Worm (Caenorhabditis elegans): ENCODE results near the gene F53B3.3.
"Not testable (repeated sequence)": the region's sequence is repeated elsewhere in the genome, so short reads cannot be mapped to it uniquely, and the experiment has no call there.

Gene F53B3.3

DNA sequence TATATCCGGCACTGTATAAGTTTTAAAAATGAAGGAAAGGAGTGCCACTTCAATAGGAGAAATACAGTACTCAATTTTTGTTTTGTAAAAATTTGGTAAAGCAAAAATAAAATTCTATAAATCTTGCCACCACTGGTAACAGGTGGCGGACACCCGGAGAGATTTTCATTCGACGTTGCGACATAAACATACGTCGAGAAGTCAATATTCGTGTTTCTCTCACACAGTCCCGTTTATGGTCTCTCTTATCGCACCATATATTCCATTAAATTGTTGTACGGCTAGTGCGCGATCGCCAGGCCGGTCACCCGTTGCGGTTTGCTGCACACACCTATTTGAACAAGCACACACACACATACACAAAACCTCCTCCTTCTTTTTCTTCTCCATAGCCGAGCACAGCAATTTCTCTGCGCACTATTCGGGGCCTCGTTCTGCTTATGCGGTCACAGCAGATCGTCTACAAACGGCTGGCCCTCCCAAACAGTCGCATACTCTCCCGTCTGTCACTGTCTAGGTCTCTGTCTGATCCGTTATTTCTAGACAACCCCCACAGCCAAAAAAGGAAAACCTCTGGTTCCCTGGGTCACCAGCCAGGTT lies 30.1 kb upstream of the F53B3.3 start:
- TF ChIP-seq tab-1 (GFP tag; IDR thresholded peaks at IDR 0.05) (0 out of 2 replicates have a peak, but pooled peaks have one; percentile 16), T22C8.4 (GFP tag; IDR thresholded peaks at IDR 0.05) (no peak), ref-1 (GFP tag; conservative IDR thresholded peaks at IDR 0.05) (no peak), flt-1 (GFP tag; IDR thresholded peaks at IDR 0.05) (no peak), ztf-29 (GFP tag; IDR thresholded peaks at IDR 0.05) (peak; percentile 63; the same call in 1 of the 2 replicates), cog-1 (tag; optimal IDR thresholded peaks at IDR 0.05) (peak; percentile 24), med-1 (GFP tag; optimal IDR thresholded peaks at IDR 0.05; ENCODE audit: insufficient read depth) (no peak), klf-2 (GFP tag; conservative IDR thresholded peaks at IDR 0.05) (no peak), ztf-23 (GFP tag; IDR thresholded peaks at IDR 0.05) (0 out of 2 replicates have a peak, but pooled peaks have one; percentile 14)

DNA sequence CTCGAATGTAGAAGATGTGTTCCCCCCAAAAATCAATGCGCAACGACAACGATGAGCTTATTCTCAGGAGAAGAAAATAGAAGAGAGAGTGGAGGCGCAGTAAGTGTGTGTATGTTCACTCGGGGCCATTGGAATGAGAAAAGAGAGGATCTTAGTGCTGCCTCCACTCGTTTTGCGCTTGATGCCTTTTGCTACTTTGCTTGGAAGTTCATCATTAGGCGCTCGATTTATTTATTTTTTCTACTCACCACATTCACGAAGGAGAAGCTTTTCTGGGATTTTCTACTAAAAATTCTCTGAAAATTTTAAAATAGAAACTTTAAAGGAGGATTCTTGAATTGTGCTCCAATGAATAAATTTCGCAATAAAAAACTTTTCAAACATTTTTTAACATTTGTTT lies 27.3 kb upstream of the F53B3.3 start, which contains the start of gene F52B10.3:
Gene F52B10.3 (minus strand): TSS at position 101 of the 400 bp plus-strand sequence.
- TF ChIP-seq T22C8.4 (GFP tag; IDR thresholded peaks at IDR 0.05) (no peak), med-1 (GFP tag; optimal IDR thresholded peaks at IDR 0.05; ENCODE audit: insufficient read depth) (no peak), tab-1 (GFP tag; IDR thresholded peaks at IDR 0.05) (no peak), ref-1 (GFP tag; conservative IDR thresholded peaks at IDR 0.05) (no peak), klf-2 (GFP tag; conservative IDR thresholded peaks at IDR 0.05) (no peak), ztf-29 (GFP tag; IDR thresholded peaks at IDR 0.05) (no peak), cog-1 (tag; optimal IDR thresholded peaks at IDR 0.05) (no peak)

ce11 chrX:2895646-2896045 lies 24.7 kb upstream of the F53B3.3 start:
- TF ChIP-seq klf-2 (GFP tag; conservative IDR thresholded peaks at IDR 0.05) (no peak), flt-1 (GFP tag; IDR thresholded peaks at IDR 0.05) (no peak), ztf-23 (GFP tag; IDR thresholded peaks at IDR 0.05) (no peak), tab-1 (GFP tag; IDR thresholded peaks at IDR 0.05) (no peak), ztf-29 (GFP tag; IDR thresholded peaks at IDR 0.05) (no peak), cog-1 (tag; optimal IDR thresholded peaks at IDR 0.05) (no peak), ref-1 (GFP tag; conservative IDR thresholded peaks at IDR 0.05) (no peak), T22C8.4 (GFP tag; IDR thresholded peaks at IDR 0.05) (no peak), med-1 (GFP tag; optimal IDR thresholded peaks at IDR 0.05; ENCODE audit: insufficient read depth) (no peak)

DNA sequence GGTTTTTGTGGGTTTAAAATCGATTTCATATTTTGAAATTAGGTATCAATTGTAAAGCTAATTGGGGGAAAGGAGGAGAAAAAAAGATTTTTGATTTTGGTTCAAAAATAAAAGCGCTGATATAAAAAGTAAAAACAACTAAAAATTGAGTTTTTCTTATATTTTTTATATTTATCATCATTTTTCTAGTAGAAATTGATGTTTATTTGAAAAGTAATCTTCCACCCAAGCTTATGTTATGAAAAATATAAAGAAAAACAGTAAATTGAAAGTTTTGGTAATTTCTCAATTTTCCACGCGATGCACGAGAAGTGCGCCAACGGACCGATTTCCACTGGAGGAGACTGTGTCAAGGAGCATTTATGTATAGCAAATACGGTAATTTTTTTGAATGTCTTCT lies 23.3 kb upstream of the F53B3.3 start, which contains the start of gene B0410.1:
Gene B0410.1 (plus strand): TSS at position 301 of the 400 bp plus-strand sequence.
- TF ChIP-seq med-1 (GFP tag; optimal IDR thresholded peaks at IDR 0.05; ENCODE audit: insufficient read depth); T22C8.4 (GFP tag; IDR thresholded peaks at IDR 0.05); ref-1 (GFP tag; conservative IDR thresholded peaks at IDR 0.05): not testable (repeated sequence)

- TF ChIP-seq klf-2 (GFP tag; conservative IDR thresholded peaks at IDR 0.05) (no peak), tab-1 (GFP tag; IDR thresholded peaks at IDR 0.05) (no peak), flt-1 (GFP tag; IDR thresholded peaks at IDR 0.05) (no peak), ztf-29 (GFP tag; IDR thresholded peaks at IDR 0.05) (no peak), ztf-23 (GFP tag; IDR thresholded peaks at IDR 0.05) (no peak), T22C8.4 (GFP tag; IDR thresholded peaks at IDR 0.05) (no peak), med-1 (GFP tag; optimal IDR thresholded peaks at IDR 0.05; ENCODE audit: insufficient read depth) (no peak), cog-1 (tag; optimal IDR thresholded peaks at IDR 0.05) (no peak), ref-1 (GFP tag; conservative IDR thresholded peaks at IDR 0.05) (no peak)
Measured at ce11 chrX:2893026-2893662, 22.2 kb upstream of the F53B3.3 start.

ce11 chrX:2891879-2892278 lies 20.9 kb upstream of the F53B3.3 start:
- no peak for TF ChIP-seq klf-2 (GFP tag; conservative IDR thresholded peaks at IDR 0.05)
- TF ChIP-seq tab-1 (GFP tag; IDR thresholded peaks at IDR 0.05) = no peak
- no peak for TF ChIP-seq ztf-23 (GFP tag; IDR thresholded peaks at IDR 0.05)
- TF ChIP-seq ztf-29 (GFP tag; IDR thresholded peaks at IDR 0.05) = no peak
- TF ChIP-seq T22C8.4 (GFP tag; IDR thresholded peaks at IDR 0.05) = no peak

- TF ChIP-seq cog-1 (tag; optimal IDR thresholded peaks at IDR 0.05) (no peak), klf-2 (GFP tag; conservative IDR thresholded peaks at IDR 0.05) (no peak), tab-1 (GFP tag; IDR thresholded peaks at IDR 0.05) (no peak), ztf-29 (GFP tag; IDR thresholded peaks at IDR 0.05) (no peak), T22C8.4 (GFP tag; IDR thresholded peaks at IDR 0.05) (no peak), med-1 (GFP tag; optimal IDR thresholded peaks at IDR 0.05; ENCODE audit: insufficient read depth) (no peak), flt-1 (GFP tag; IDR thresholded peaks at IDR 0.05) (no peak), ztf-23 (GFP tag; IDR thresholded peaks at IDR 0.05) (no peak), ref-1 (GFP tag; conservative IDR thresholded peaks at IDR 0.05) (no peak)
Measured at ce11 chrX:2891141-2891739, 20.3 kb upstream of the F53B3.3 start, which contains the start of gene B0410.3. TSS of gene B0410.3 (minus strand) at chrX:2891491.

DNA sequence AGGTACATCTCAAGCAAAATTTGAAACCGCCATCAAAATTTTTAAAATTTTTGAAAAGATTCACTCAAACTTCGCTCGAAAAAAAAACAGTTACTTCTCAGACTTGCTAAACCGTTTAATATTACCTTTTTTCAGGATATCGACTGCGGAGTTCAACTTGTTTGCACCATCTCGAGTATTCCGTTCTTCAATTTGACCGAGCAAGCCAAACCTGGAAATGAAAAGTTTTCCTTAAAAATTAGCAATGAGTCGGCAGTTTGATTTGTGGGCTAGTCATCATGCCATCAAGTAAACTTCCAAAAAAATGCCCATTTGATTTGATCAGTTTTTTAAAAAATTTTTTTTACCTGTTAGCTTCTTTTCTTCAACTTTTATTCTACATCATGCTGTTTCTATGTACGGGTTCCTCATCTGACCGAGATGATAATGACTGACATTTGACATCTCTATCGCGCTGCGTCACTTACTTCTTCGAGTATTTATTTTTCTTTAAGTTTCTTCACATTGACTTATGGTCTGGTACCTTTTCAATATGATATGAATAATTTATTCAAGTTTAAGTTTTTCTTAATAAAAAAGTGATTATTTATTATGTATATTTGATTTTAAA lies 19.2 kb upstream of the F53B3.3 start:
- no peak for TF ChIP-seq med-1 (GFP tag; optimal IDR thresholded peaks at IDR 0.05; ENCODE audit: insufficient read depth)
- no peak for TF ChIP-seq ref-1 (GFP tag; conservative IDR thresholded peaks at IDR 0.05)
- no peak for TF ChIP-seq ztf-29 (GFP tag; IDR thresholded peaks at IDR 0.05)
- no peak for TF ChIP-seq T22C8.4 (GFP tag; IDR thresholded peaks at IDR 0.05)
- no peak for TF ChIP-seq ztf-23 (GFP tag; IDR thresholded peaks at IDR 0.05)
- no peak for TF ChIP-seq klf-2 (GFP tag; conservative IDR thresholded peaks at IDR 0.05)
- no peak for TF ChIP-seq cog-1 (tag; optimal IDR thresholded peaks at IDR 0.05)
- TF ChIP-seq flt-1 (GFP tag; IDR thresholded peaks at IDR 0.05) = no peak
- TF ChIP-seq tab-1 (GFP tag; IDR thresholded peaks at IDR 0.05) = no peak

DNA sequence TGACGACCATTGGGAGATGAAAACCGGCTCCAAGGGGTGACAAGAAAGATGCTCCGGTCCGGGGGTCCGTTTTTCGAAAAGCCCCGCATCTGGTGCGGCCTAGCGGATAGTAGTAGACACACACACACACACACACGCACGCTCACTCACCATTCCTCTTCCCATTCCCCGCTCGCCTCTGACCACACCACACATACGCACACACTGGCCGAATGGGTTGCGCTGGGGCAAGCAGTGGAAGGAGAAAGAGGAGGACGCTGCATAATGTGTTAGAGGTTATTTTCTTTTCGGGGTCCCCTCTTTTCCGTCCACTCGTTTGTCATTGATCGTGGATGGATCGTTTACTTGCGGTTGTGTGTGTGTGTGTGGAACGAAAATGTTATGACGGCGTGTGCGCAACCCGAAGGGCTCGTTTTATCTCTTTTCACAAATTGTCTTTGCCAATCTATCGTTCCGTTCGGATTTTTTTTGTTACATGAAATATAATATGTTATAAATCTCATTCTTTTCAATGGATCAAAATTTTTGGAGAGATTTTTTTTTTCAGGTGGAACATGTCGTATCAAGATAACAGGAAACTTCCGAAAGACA lies 14.5 kb upstream of the F53B3.3 start, which contains the start of gene vang-1:
Gene vang-1 (plus strand): TSS at position 541 of the 591 bp plus-strand sequence.
- TF ChIP-seq flt-1 (GFP tag; IDR thresholded peaks at IDR 0.05) (peak; percentile 83), T22C8.4 (GFP tag; IDR thresholded peaks at IDR 0.05) (no peak), med-1 (GFP tag; optimal IDR thresholded peaks at IDR 0.05; ENCODE audit: insufficient read depth) (no peak), tab-1 (GFP tag; IDR thresholded peaks at IDR 0.05) (peak; percentile 63; the same call in 1 of the 2 replicates), ztf-23 (GFP tag; IDR thresholded peaks at IDR 0.05) (peak; percentile 54; the same call in 1 of the 2 replicates), cog-1 (tag; optimal IDR thresholded peaks at IDR 0.05) (peak; percentile 59), ref-1 (GFP tag; conservative IDR thresholded peaks at IDR 0.05) (no peak), klf-2 (GFP tag; conservative IDR thresholded peaks at IDR 0.05) (0 out of 2 replicates have a peak, but pooled peaks have one; percentile 60), ztf-29 (GFP tag; IDR thresholded peaks at IDR 0.05) (peak; percentile 69)
